Fruit fly (Drosophila melanogaster) whole organism, embryonic: ENCODE results near the gene CG9616.

Experiments used
- Atf-2 ChIP-seq: fragments of 200-800 bp; sonication (Bioruptor generic); optimal IDR thresholded peaks from 2 replicates; lab custom pipeline; 2016; ENCODE audit warnings: missing biosample characterization, missing genetic modification characterization
- Bgb ChIP-seq: fragments of 200-800 bp; sonication (Bioruptor generic); IDR thresholded peaks from 2 replicates; pipeline ENCODE4 v1.3.6; 2022; ENCODE audit warnings: missing biosample characterization, missing genetic modification characterization; ENCODE audit not compliant: partially characterized antibody
- CG10147 ChIP-seq: fragments of 200-800 bp; sonication (Bioruptor generic); optimal IDR thresholded peaks from 2 replicates; lab custom pipeline; 2019; ENCODE audit warnings: missing biosample characterization, mild to moderate bottlenecking, missing genetic modification characterization, moderate library complexity
- CG1024 ChIP-seq: fragments of 200-800 bp; sonication (Bioruptor generic); IDR thresholded peaks from 2 replicates; pipeline ENCODE4 v1.3.6; 2022; ENCODE audit warnings: missing biosample characterization, missing genetic modification characterization
- CG12071 ChIP-seq: fragments of 200-800 bp; sonication (Bioruptor generic); optimal IDR thresholded peaks from 3 replicates; lab custom pipeline; 2018; ENCODE audit warnings: missing biosample characterization, mild to moderate bottlenecking, missing genetic modification characterization
- CG12219 ChIP-seq: fragments of 200-800 bp; sonication (Bioruptor generic); optimal IDR thresholded peaks from 3 replicates; lab custom pipeline; 2018; ENCODE audit warnings: missing biosample characterization, mild to moderate bottlenecking, missing genetic modification characterization
- CG13894 ChIP-seq: fragments of 200-800 bp; sonication (Bioruptor generic); optimal IDR thresholded peaks from 3 replicates; lab custom pipeline; 2018; ENCODE audit warnings: missing biosample characterization, mild to moderate bottlenecking, missing genetic modification characterization, moderate library complexity
- CG14860 ChIP-seq: fragments of 200-800 bp; sonication (Bioruptor generic); IDR thresholded peaks from 3 replicates; pipeline ENCODE4 v1.3.6; 2022; ENCODE audit warnings: missing biosample characterization, missing genetic modification characterization; ENCODE audit not compliant: partially characterized antibody
- CG17568 ChIP-seq: fragments of 200-800 bp; sonication (Bioruptor generic); optimal IDR thresholded peaks from 2 replicates; lab custom pipeline; 2018; ENCODE audit warnings: missing biosample characterization, mild to moderate bottlenecking, missing genetic modification characterization, moderate library complexity
- CG1792 ChIP-seq: fragments of 200-800 bp; sonication (Bioruptor generic); optimal IDR thresholded peaks from 2 replicates; lab custom pipeline; 2016; ENCODE audit warnings: missing biosample characterization, missing genetic modification characterization
- CG18476 ChIP-seq: fragments of 200-800 bp; sonication (Bioruptor generic); optimal IDR thresholded peaks from 2 replicates; lab custom pipeline; 2016; ENCODE audit warnings: missing biosample characterization, mild to moderate bottlenecking, missing genetic modification characterization
- CG18764 ChIP-seq: fragments of 200-800 bp; sonication (Bioruptor generic); optimal IDR thresholded peaks from 3 replicates; lab custom pipeline; 2016; ENCODE audit warnings: missing biosample characterization, missing genetic modification characterization
- CG30020 ChIP-seq: fragments of 200-800 bp; optimal IDR thresholded peaks from 2 replicates; lab custom pipeline; 2019; ENCODE audit warnings: missing biosample characterization, mild to moderate bottlenecking, missing genetic modification characterization, moderate library complexity
- CG3838 ChIP-seq: fragments of 200-800 bp; sonication (Bioruptor generic); optimal IDR thresholded peaks from 3 replicates; lab custom pipeline; 2016; ENCODE audit warnings: missing biosample characterization, missing genetic modification characterization
- CG4328 ChIP-seq: fragments of 200-800 bp; sonication (Bioruptor generic); optimal IDR thresholded peaks from 3 replicates; lab custom pipeline; 2017; ENCODE audit warnings: missing biosample characterization, missing genetic modification reagents, missing genetic modification characterization
- CG6654 ChIP-seq: fragments of 200-800 bp; sonication (Bioruptor generic); optimal IDR thresholded peaks from 2 replicates; lab custom pipeline; 2017; ENCODE audit warnings: missing biosample characterization, mild to moderate bottlenecking, missing genetic modification characterization
- CG6791 ChIP-seq: fragments of 200-800 bp; sonication (Bioruptor generic); IDR thresholded peaks from 3 replicates; pipeline ENCODE4 v1.3.6; 2022; ENCODE audit warnings: missing biosample characterization, missing genetic modification characterization; ENCODE audit not compliant: partially characterized antibody
- CG7963 ChIP-seq: fragments of 200-800 bp; sonication (Bioruptor generic); IDR thresholded peaks from 3 replicates; pipeline ENCODE4 v1.3.6; 2022; ENCODE audit warnings: missing biosample characterization, missing genetic modification characterization; ENCODE audit not compliant: partially characterized antibody
- CG8281 ChIP-seq: fragments of 200-800 bp; sonication (Bioruptor generic); optimal IDR thresholded peaks from 2 replicates; lab custom pipeline; 2018; ENCODE audit warnings: missing biosample characterization, mild to moderate bottlenecking, missing genetic modification characterization, moderate library complexity
- CG8478 ChIP-seq: fragments of >200 bp; optimal IDR thresholded peaks from 2 replicates; lab custom pipeline; 2018
- CG9817 ChIP-seq: fragments of 200-800 bp; sonication (Bioruptor generic); optimal IDR thresholded peaks from 2 replicates; lab custom pipeline; 2018; ENCODE audit warnings: missing biosample characterization, mild to moderate bottlenecking, missing genetic modification characterization, moderate library complexity
- Doc2 ChIP-seq: fragments of 200-800 bp; sonication (Bioruptor generic); IDR thresholded peaks from 2 replicates; pipeline ENCODE4 v1.3.6; 2022; ENCODE audit warnings: missing biosample characterization, missing genetic modification characterization
- Dp ChIP-seq: fragments of 200-800 bp; sonication (Bioruptor generic); optimal IDR thresholded peaks from 2 replicates; lab custom pipeline; 2018; ENCODE audit warnings: missing biosample characterization, mild to moderate bottlenecking, missing genetic modification characterization, moderate library complexity
- Fer2 ChIP-seq: fragments of 200-800 bp; sonication (Bioruptor generic); optimal IDR thresholded peaks from 2 replicates; lab custom pipeline; 2018; ENCODE audit warnings: missing biosample characterization, mild to moderate bottlenecking, missing genetic modification characterization, moderate library complexity
- HLH4C ChIP-seq: fragments of 200-800 bp; sonication (Bioruptor generic); IDR thresholded peaks from 3 replicates; pipeline ENCODE4 v1.3.6; 2022; ENCODE audit warnings: missing biosample characterization, missing genetic modification characterization; ENCODE audit not compliant: partially characterized antibody
- Hand ChIP-seq: fragments of 200-800 bp; sonication (Bioruptor generic); optimal IDR thresholded peaks from 2 replicates; lab custom pipeline; 2017; ENCODE audit warnings: mild to moderate bottlenecking, missing biosample characterization, missing genetic modification reagents, missing genetic modification characterization
- Hr3 ChIP-seq: fragments of 200-800 bp; sonication (Bioruptor generic); optimal IDR thresholded peaks from 3 replicates; lab custom pipeline; 2016; ENCODE audit warnings: missing biosample characterization, missing genetic modification characterization
- Hsf ChIP-seq: fragments of 200-800 bp; sonication (Bioruptor generic); optimal IDR thresholded peaks from 3 replicates; lab custom pipeline; 2016; ENCODE audit warnings: missing biosample characterization, missing genetic modification characterization
- Ravus ChIP-seq: fragments of 200-800 bp; sonication (Bioruptor generic); IDR thresholded peaks from 2 replicates; pipeline ENCODE4 v1.3.6; 2022; ENCODE audit warnings: missing biosample characterization, missing genetic modification characterization
- Scr ChIP-seq: fragments of 200-800 bp; sonication (Bioruptor generic); IDR thresholded peaks from 2 replicates; pipeline ENCODE4 v1.3.6; 2022; ENCODE audit warnings: missing biosample characterization, missing genetic modification characterization; ENCODE audit not compliant: partially characterized antibody
- Sin3A ChIP-seq: fragments of >200 bp; optimal IDR thresholded peaks from 2 replicates; lab custom pipeline; 2018
- bowl ChIP-seq: fragments of 200-800 bp; sonication (Bioruptor generic); IDR thresholded peaks from 2 replicates; pipeline ENCODE4 v1.3.6; 2022; ENCODE audit warnings: missing biosample characterization, missing genetic modification characterization
- br ChIP-seq: fragments of >200 bp; optimal IDR thresholded peaks from 2 replicates; lab custom pipeline; 2017
- caup ChIP-seq: fragments of 200-800 bp; sonication (Bioruptor generic); optimal IDR thresholded peaks from 3 replicates; lab custom pipeline; 2017; ENCODE audit warnings: missing biosample characterization, mild to moderate bottlenecking, missing genetic modification characterization, moderate library complexity; ENCODE audit not compliant: severe bottlenecking
- chinmo ChIP-seq: fragments of 200-800 bp; sonication (Bioruptor generic); IDR thresholded peaks from 4 replicates; pipeline ENCODE4 v1.3.6; 2022; ENCODE audit warnings: missing biosample characterization, missing genetic modification characterization; ENCODE audit not compliant: partially characterized antibody
- chn ChIP-seq: fragments of 200-800 bp; sonication (Bioruptor generic); optimal IDR thresholded peaks from 2 replicates; lab custom pipeline; 2016; ENCODE audit warnings: missing biosample characterization, missing genetic modification characterization
- dati ChIP-seq: fragments of 200-800 bp; sonication (Bioruptor generic); IDR thresholded peaks from 2 replicates; pipeline ENCODE4 v1.3.6; 2022; ENCODE audit warnings: missing biosample characterization, missing genetic modification characterization
- fru ChIP-seq: fragments of >200 bp; optimal IDR thresholded peaks from 2 replicates; lab custom pipeline; 2017
- gcm ChIP-seq: fragments of 200-800 bp; sonication (Bioruptor generic); optimal IDR thresholded peaks from 2 replicates; lab custom pipeline; 2019; ENCODE audit warnings: missing biosample characterization, mild to moderate bottlenecking, missing genetic modification characterization, moderate library complexity
- h ChIP-seq: fragments of >200 bp; optimal IDR thresholded peaks from 2 replicates; lab custom pipeline; 2017
- hkb ChIP-seq, 2 experiments: fragments of 200-800 bp in 1 of 2; fragments of >200 bp in 1 of 2; sonication (Bioruptor generic) in 1 of 2; IDR thresholded peaks in 1 of 2; optimal IDR thresholded peaks in 1 of 2; 2 replicates each; pipeline versions ENCODE4 v1.3.6 to Lab custom; 2017 to 2022; ENCODE audit warnings: missing biosample characterization in 1 of 2, missing genetic modification characterization in 1 of 2
- inv ChIP-seq: fragments of 200-800 bp; sonication (Bioruptor generic); IDR thresholded peaks from 2 replicates; pipeline ENCODE4 v1.3.6; 2022; ENCODE audit warnings: missing biosample characterization, missing genetic modification characterization; ENCODE audit not compliant: partially characterized antibody
- jumu ChIP-seq: fragments of 200-800 bp; sonication (Bioruptor generic); optimal IDR thresholded peaks from 3 replicates; lab custom pipeline; 2016; ENCODE audit warnings: missing biosample characterization, missing genetic modification characterization
- klu ChIP-seq: fragments of 200-800 bp; sonication (Bioruptor generic); IDR thresholded peaks from 2 replicates; pipeline ENCODE4 v1.3.6; 2022; ENCODE audit warnings: missing biosample characterization, missing genetic modification characterization
- nerfin-1 ChIP-seq: fragments of 200-800 bp; sonication (Bioruptor generic); optimal IDR thresholded peaks from 3 replicates; lab custom pipeline; 2019; ENCODE audit warnings: missing biosample characterization, mild to moderate bottlenecking, missing genetic modification characterization, moderate library complexity
- nerfin-2 ChIP-seq: fragments of 200-800 bp; sonication (Bioruptor generic); IDR thresholded peaks from 2 replicates; pipeline ENCODE4 v1.3.6; 2022; ENCODE audit warnings: missing biosample characterization, missing genetic modification characterization; ENCODE audit not compliant: partially characterized antibody
- sc ChIP-seq, 3 experiments: fragments of >200 bp in 2 of 3; fragments of 200-800 bp in 1 of 3; sonication (Bioruptor generic) in 1 of 3; optimal IDR thresholded peaks; 2 replicates in 2 of 3; 3 replicates in 1 of 3; lab custom pipeline; 2017; ENCODE audit warnings: mild to moderate bottlenecking in 1 of 3, missing biosample characterization in 1 of 3, missing genetic modification characterization in 1 of 3, missing genetic modification reagents in 1 of 3
- tll ChIP-seq, 2 experiments: fragments of 200-800 bp in 1 of 2; fragments of >200 bp in 1 of 2; sonication (Bioruptor generic) in 1 of 2; optimal IDR thresholded peaks; 2 replicates each; lab custom pipeline; 2017 to 2019; ENCODE audit warnings: missing biosample characterization in 2 of 2, missing genetic modification characterization in 2 of 2, mild to moderate bottlenecking in 1 of 2, moderate library complexity in 1 of 2
- wek ChIP-seq: fragments of 200-800 bp; sonication (Bioruptor generic); optimal IDR thresholded peaks from 3 replicates; lab custom pipeline; 2018; ENCODE audit warnings: missing biosample characterization, mild to moderate bottlenecking, missing genetic modification characterization, moderate library complexity

The CG9616 gene

DNA sequence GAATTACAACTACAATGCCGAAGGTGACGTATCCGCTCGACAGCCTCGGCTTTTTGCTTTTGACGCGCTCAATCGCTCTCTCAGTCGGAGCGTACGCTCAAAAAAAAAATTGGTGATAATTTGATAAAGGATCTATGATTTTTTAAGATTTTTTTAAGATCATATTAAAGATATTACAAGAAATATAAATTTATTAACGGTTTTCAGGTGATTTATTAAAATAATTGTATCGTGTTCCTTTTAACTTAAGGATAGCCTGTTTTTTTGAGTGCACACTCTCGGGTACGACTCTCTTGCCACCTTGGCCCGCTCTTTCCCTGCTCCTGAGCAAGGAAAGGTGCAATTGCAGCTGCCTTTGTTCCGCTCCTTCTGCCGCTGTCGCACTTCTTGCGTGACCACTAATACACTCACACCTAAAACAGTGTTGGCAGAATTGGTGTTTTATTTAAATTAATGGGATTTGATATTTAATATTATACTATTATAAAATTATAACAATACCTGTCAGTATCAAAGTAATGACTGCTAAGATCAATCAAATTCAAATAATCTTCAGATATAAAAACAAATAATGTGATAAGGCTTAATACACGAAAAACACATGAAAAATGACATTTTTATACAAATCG is 32.7 kb upstream of the CG9616 start (continued):
- TF ChIP-seq CG13894 (tag; lab: Kevin White, UChicago) (no peak), CG10147 (GFP tag; lab: Kevin White, UChicago) (no peak), hkb (optimal IDR thresholded peaks at IDR 0.05; lab: Kevin White, UChicago) (no peak), hkb (GFP tag; IDR thresholded peaks at IDR 0.05; lab: Robert Waterston, UW) (peak; percentile 92), CG6654 (GFP tag; lab: Kevin White, UChicago) (no peak), chinmo (GFP tag; lab: Robert Waterston, UW) (no peak), klu (GFP tag; lab: Robert Waterston, UW) (peak; percentile 45; the same call in 1 of the 2 replicates), CG8281 (tag; lab: Kevin White, UChicago) (peak; percentile 39), CG9817 (peak; percentile 55), Sin3A (lab: Kevin White, UChicago) (no peak), CG3838 (peak; percentile 31), tll (GFP tag; optimal IDR thresholded peaks at IDR 0.05; lab: Kevin White, UChicago) (peak in 1 of 2 experiments; percentile 85), CG7963 (GFP tag; lab: Robert Waterston, UW) (no peak), dati (GFP tag; lab: Robert Waterston, UW) (0 out of 2 replicates have a peak, but pooled peaks have one; percentile 49), CG17568 (no peak), br (no peak), Bgb (GFP tag; lab: Robert Waterston, UW) (no peak), Hr3 (GFP tag; lab: Kevin White, UChicago) (peak; percentile 58), CG1024 (GFP tag; lab: Robert Waterston, UW) (peak; percentile 70; the same call in 1 of the 2 replicates), CG14860 (no peak), nerfin-1 (tag; lab: Kevin White, UChicago) (peak; percentile 60), nerfin-2 (GFP tag; lab: Robert Waterston, UW) (no peak), Ravus (GFP tag; lab: Robert Waterston, UW) (peak; percentile 65), caup (GFP tag; lab: Kevin White, UChicago) (peak; percentile 75), CG18764 (GFP tag; lab: Kevin White, UChicago) (peak; percentile 19), CG4328 (GFP tag; lab: Kevin White, UChicago) (no peak), Atf-2 (GFP tag; lab: Kevin White, UChicago) (no peak), Dp (GFP tag; lab: Kevin White, UChicago) (no peak), CG18476 (GFP tag; lab: Kevin White, UChicago) (peak; percentile 69), CG8478 (lab: Kevin White, UChicago) (no peak), chn (peak; percentile 56), Fer2 (tag; lab: Kevin White, UChicago) (no peak), CG12219 (GFP tag; lab: Kevin White, UChicago) (peak; percentile 55), wek (no peak), fru (lab: Kevin White, UChicago) (no peak), inv (GFP tag; lab: Robert Waterston, UW) (no peak), CG6791 (GFP tag; lab: Robert Waterston, UW) (no peak), HLH4C (GFP tag; lab: Robert Waterston, UW) (no peak), Hand (GFP tag; lab: Kevin White, UChicago) (peak; percentile 90), h (no peak), CG1792 (no peak), gcm (GFP tag; lab: Kevin White, UChicago) (no peak), Doc2 (no peak), jumu (GFP tag; lab: Kevin White, UChicago) (no peak), Scr (GFP tag; lab: Robert Waterston, UW) (no peak), Hsf (GFP tag; lab: Kevin White, UChicago) (peak; percentile 70), CG12071 (GFP tag; lab: Kevin White, UChicago) (no peak), CG30020 (tag; lab: Kevin White, UChicago) (no peak), bowl (GFP tag; lab: Robert Waterston, UW) (peak; percentile 61; the same call in 1 of the 2 replicates), sc (optimal IDR thresholded peaks at IDR 0.05; lab: Kevin White, UChicago) (no peak), sc (GFP tag; optimal IDR thresholded peaks at IDR 0.05; lab: Kevin White, UChicago) (no peak)
